Worm (Caenorhabditis elegans): ENCODE measurements around the gene tyr-6.

The tyr-6 gene

ce11 chrIV:6500843-6501242, 20.5 kb downstream of the tyr-6 start:
- TF ChIP-seq T22C8.4 (GFP tag; IDR thresholded peaks at IDR 0.05): no peak
- TF ChIP-seq cog-1 (tag; optimal IDR thresholded peaks at IDR 0.05): peak; percentile 9

- TF ChIP-seq ref-1 (GFP tag; conservative IDR thresholded peaks at IDR 0.05) (no peak), cog-1 (tag; optimal IDR thresholded peaks at IDR 0.05) (no peak), flt-1 (GFP tag; IDR thresholded peaks at IDR 0.05) (no peak), klf-2 (GFP tag; conservative IDR thresholded peaks at IDR 0.05) (no peak), ztf-29 (GFP tag; IDR thresholded peaks at IDR 0.05) (no peak), ztf-23 (GFP tag; IDR thresholded peaks at IDR 0.05) (no peak), T22C8.4 (GFP tag; IDR thresholded peaks at IDR 0.05) (no peak), tab-1 (GFP tag; IDR thresholded peaks at IDR 0.05) (no peak), med-1 (GFP tag; optimal IDR thresholded peaks at IDR 0.05; ENCODE audit: insufficient read depth) (no peak)
Observed at ce11 chrIV:6502725-6503124, 22.4 kb downstream of the tyr-6 start.

DNA sequence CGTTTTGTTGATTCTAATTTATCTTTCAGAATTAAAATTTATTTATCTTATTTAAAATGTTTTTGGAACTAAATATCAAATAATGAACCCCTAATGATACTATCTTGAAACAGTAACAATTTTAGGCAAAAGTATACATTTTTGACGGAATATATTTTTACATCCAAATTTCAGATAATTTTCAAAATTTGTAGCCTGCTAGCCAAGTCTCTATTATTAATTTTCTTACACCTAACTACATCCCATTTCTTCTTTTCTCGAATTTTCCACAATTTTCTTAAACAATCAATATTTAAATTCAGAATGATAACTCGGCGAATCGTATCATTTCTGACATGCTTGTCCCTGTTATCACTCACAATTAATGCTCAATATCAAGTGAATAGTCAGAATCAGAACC, 26.1 kb downstream of the tyr-6 start, which contains the start of gene pqn-89:
Gene pqn-89, plus strand, starts transcription at position 301 of the 400 bp plus-strand sequence.
- no peak for TF ChIP-seq ref-1 (GFP tag; conservative IDR thresholded peaks at IDR 0.05)
- no peak for TF ChIP-seq med-1 (GFP tag; optimal IDR thresholded peaks at IDR 0.05; ENCODE audit: insufficient read depth)
- TF ChIP-seq cog-1 (tag; optimal IDR thresholded peaks at IDR 0.05): no peak
- TF ChIP-seq ztf-29 (GFP tag; IDR thresholded peaks at IDR 0.05): no peak
- TF ChIP-seq flt-1 (GFP tag; IDR thresholded peaks at IDR 0.05): no peak
- TF ChIP-seq klf-2 (GFP tag; conservative IDR thresholded peaks at IDR 0.05): no peak
- no peak for TF ChIP-seq T22C8.4 (GFP tag; IDR thresholded peaks at IDR 0.05)
- no peak for TF ChIP-seq tab-1 (GFP tag; IDR thresholded peaks at IDR 0.05)
- TF ChIP-seq ztf-23 (GFP tag; IDR thresholded peaks at IDR 0.05): no peak

DNA sequence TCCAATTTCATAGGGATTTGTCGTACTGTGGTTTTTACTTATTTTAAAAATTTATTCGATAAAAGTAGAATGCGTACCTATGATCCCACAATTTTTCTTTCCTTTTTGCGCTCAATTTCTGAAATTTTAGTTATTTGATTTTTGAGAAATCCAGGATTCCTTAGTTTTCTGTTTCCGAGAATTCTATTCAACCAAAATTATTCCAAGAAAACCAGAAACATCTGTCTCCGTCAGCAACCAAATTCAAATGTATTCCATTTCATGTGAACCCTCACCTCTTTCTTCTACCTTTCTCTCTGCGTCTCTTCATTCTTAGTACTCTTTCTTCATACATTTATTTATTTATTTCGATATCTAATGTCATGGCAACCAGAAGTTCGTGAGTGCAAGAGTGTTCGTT, 31.4 kb downstream of the tyr-6 start:
- TF ChIP-seq med-1 (GFP tag; optimal IDR thresholded peaks at IDR 0.05; ENCODE audit: insufficient read depth) (no peak), ztf-29 (GFP tag; IDR thresholded peaks at IDR 0.05) (no peak), T22C8.4 (GFP tag; IDR thresholded peaks at IDR 0.05) (no peak), ztf-23 (GFP tag; IDR thresholded peaks at IDR 0.05) (no peak), flt-1 (GFP tag; IDR thresholded peaks at IDR 0.05) (no peak), ref-1 (GFP tag; conservative IDR thresholded peaks at IDR 0.05) (no peak), tab-1 (GFP tag; IDR thresholded peaks at IDR 0.05) (no peak), klf-2 (GFP tag; conservative IDR thresholded peaks at IDR 0.05) (no peak), cog-1 (tag; optimal IDR thresholded peaks at IDR 0.05) (no peak)

- TF ChIP-seq ztf-23 (GFP tag; IDR thresholded peaks at IDR 0.05): no peak
- no peak for TF ChIP-seq flt-1 (GFP tag; IDR thresholded peaks at IDR 0.05)
- TF ChIP-seq ztf-29 (GFP tag; IDR thresholded peaks at IDR 0.05): no peak
- TF ChIP-seq cog-1 (tag; optimal IDR thresholded peaks at IDR 0.05): no peak
- no peak for TF ChIP-seq klf-2 (GFP tag; conservative IDR thresholded peaks at IDR 0.05)
- TF ChIP-seq tab-1 (GFP tag; IDR thresholded peaks at IDR 0.05): no peak
- no peak for TF ChIP-seq T22C8.4 (GFP tag; IDR thresholded peaks at IDR 0.05)
- no peak for TF ChIP-seq med-1 (GFP tag; optimal IDR thresholded peaks at IDR 0.05; ENCODE audit: insufficient read depth)
- TF ChIP-seq ref-1 (GFP tag; conservative IDR thresholded peaks at IDR 0.05): no peak
Observed at ce11 chrIV:6514700-6515099, 34.4 kb downstream of the tyr-6 start.

- no peak for TF ChIP-seq T22C8.4 (GFP tag; IDR thresholded peaks at IDR 0.05)
- no peak for TF ChIP-seq ref-1 (GFP tag; conservative IDR thresholded peaks at IDR 0.05)
- TF ChIP-seq cog-1 (tag; optimal IDR thresholded peaks at IDR 0.05): no peak
- TF ChIP-seq flt-1 (GFP tag; IDR thresholded peaks at IDR 0.05): no peak
- TF ChIP-seq med-1 (GFP tag; optimal IDR thresholded peaks at IDR 0.05; ENCODE audit: insufficient read depth): no peak
- TF ChIP-seq tab-1 (GFP tag; IDR thresholded peaks at IDR 0.05): no peak
Observed at ce11 chrIV:6517859-6518258, 37.5 kb downstream of the tyr-6 start, which contains the start of gene C01G5.7. TSS of gene C01G5.7 (plus strand) at chrIV:6518159.

- TF ChIP-seq ref-1 (GFP tag; conservative IDR thresholded peaks at IDR 0.05): no peak
- TF ChIP-seq ztf-23 (GFP tag; IDR thresholded peaks at IDR 0.05): no peak
- TF ChIP-seq klf-2 (GFP tag; conservative IDR thresholded peaks at IDR 0.05): no peak
- no peak for TF ChIP-seq ztf-29 (GFP tag; IDR thresholded peaks at IDR 0.05)
Observed at ce11 chrIV:6519593-6519992, 39.3 kb downstream of the tyr-6 start, which contains the start of gene C01G5.9. TSS of gene C01G5.9 (plus strand) at chrIV:6519893.

- TF ChIP-seq ref-1 (GFP tag; conservative IDR thresholded peaks at IDR 0.05) (no peak), tab-1 (GFP tag; IDR thresholded peaks at IDR 0.05) (no peak), T22C8.4 (GFP tag; IDR thresholded peaks at IDR 0.05) (no peak), klf-2 (GFP tag; conservative IDR thresholded peaks at IDR 0.05) (no peak), cog-1 (tag; optimal IDR thresholded peaks at IDR 0.05) (no peak), flt-1 (GFP tag; IDR thresholded peaks at IDR 0.05) (no peak), ztf-29 (GFP tag; IDR thresholded peaks at IDR 0.05) (no peak), ztf-23 (GFP tag; IDR thresholded peaks at IDR 0.05) (no peak), med-1 (GFP tag; optimal IDR thresholded peaks at IDR 0.05; ENCODE audit: insufficient read depth) (no peak)
Observed at ce11 chrIV:6522305-6522917, 42.1 kb downstream of the tyr-6 start, which contains the start of gene ddi-1. TSS of gene ddi-1 (plus strand) at chrIV:6522867.

ce11 chrIV:6523773-6524172, 43.5 kb downstream of the tyr-6 start:
- TF ChIP-seq klf-2 (GFP tag; conservative IDR thresholded peaks at IDR 0.05) (no peak), tab-1 (GFP tag; IDR thresholded peaks at IDR 0.05) (no peak), cog-1 (tag; optimal IDR thresholded peaks at IDR 0.05) (no peak), ztf-23 (GFP tag; IDR thresholded peaks at IDR 0.05) (no peak), ref-1 (GFP tag; conservative IDR thresholded peaks at IDR 0.05) (no peak), flt-1 (GFP tag; IDR thresholded peaks at IDR 0.05) (no peak), T22C8.4 (GFP tag; IDR thresholded peaks at IDR 0.05) (no peak), med-1 (GFP tag; optimal IDR thresholded peaks at IDR 0.05; ENCODE audit: insufficient read depth) (no peak), ztf-29 (GFP tag; IDR thresholded peaks at IDR 0.05) (no peak)

ce11 chrIV:6524531-6524930, 44.2 kb downstream of the tyr-6 start, which contains the start of gene C01G5.5:
TSS of gene C01G5.5 (plus strand) at chrIV:6524610.
- TF ChIP-seq flt-1 (GFP tag; IDR thresholded peaks at IDR 0.05): no peak
- no peak for TF ChIP-seq ref-1 (GFP tag; conservative IDR thresholded peaks at IDR 0.05)
- TF ChIP-seq klf-2 (GFP tag; conservative IDR thresholded peaks at IDR 0.05): no peak
